Worm (Caenorhabditis elegans) whole organism, L4 larva: ENCODE data around the gene F10D7.10.

ENCODE experiments used
- F26F4.8 ChIP-seq: fragments of 200-800 bp; sonication (Bioruptor generic); conservative IDR thresholded peaks from 2 replicates; pipeline ENCODE4 v1.3.6; 2022; ENCODE audit warnings: missing genetic modification characterization, missing compliant biosample characterization
- Y75B8A.6 ChIP-seq: fragments of 200-800 bp; sonication (Bioruptor generic); IDR thresholded peaks from 2 replicates; pipeline ENCODE4 v1.3.6; 2022; ENCODE audit warnings: missing genetic modification reagents, missing genetic modification characterization, missing compliant biosample characterization
- ZK546.5 ChIP-seq, 2 experiments: sonication (generic microtip); optimal IDR thresholded peaks; 2 replicates each; lab custom pipeline; 2017; ENCODE audit warnings: missing biosample characterization in 2 of 2, missing genetic modification characterization in 2 of 2
- aha-1 ChIP-seq: fragments of 150-350 bp; peaks from one replicate; lab custom pipeline; 2014; ENCODE audit warnings: missing biosample characterization, missing genetic modification characterization
- arid-1 ChIP-seq: fragments of 200-800 bp; sonication (Bioruptor generic); conservative IDR thresholded peaks from 2 replicates; pipeline ENCODE4 v1.3.6; 2022; ENCODE audit warnings: missing genetic modification reagents, missing genetic modification characterization, missing compliant biosample characterization
- ceh-20 ChIP-seq: fragments of 200-800 bp; sonication (Bioruptor generic); IDR thresholded peaks from 2 replicates; pipeline ENCODE4 v1.3.6; 2022; ENCODE audit warnings: missing genetic modification reagents, missing genetic modification characterization, missing compliant biosample characterization
- ceh-28 ChIP-seq: fragments of 150-350 bp; optimal IDR thresholded peaks from 2 replicates; lab custom pipeline; 2014; ENCODE audit warnings: missing biosample characterization, missing genetic modification reagents, missing genetic modification characterization
- ctbp-1 ChIP-seq: fragments of 200-800 bp; sonication (Bioruptor generic); IDR thresholded peaks from 2 replicates; pipeline ENCODE4 v1.3.6; 2022; ENCODE audit warnings: missing genetic modification reagents, missing genetic modification characterization, missing compliant biosample characterization
- daf-19 ChIP-seq: fragments of 200-800 bp; sonication (Bioruptor generic); conservative IDR thresholded peaks from 2 replicates; pipeline ENCODE4 v1.3.6; 2022; ENCODE audit warnings: missing genetic modification characterization, missing compliant biosample characterization
- dmd-6 ChIP-seq: fragments of 200-800 bp; sonication (Bioruptor generic); IDR thresholded peaks from 2 replicates; pipeline ENCODE4 v1.3.6; 2022; ENCODE audit warnings: missing genetic modification reagents, missing genetic modification characterization, missing compliant biosample characterization
- dmd-9 ChIP-seq: fragments of 200-800 bp; sonication (Bioruptor generic); IDR thresholded peaks from 2 replicates; pipeline ENCODE4 v1.3.6; 2022; ENCODE audit warnings: missing genetic modification reagents, missing genetic modification characterization, missing compliant biosample characterization
- dpl-1 ChIP-seq: fragments of 150-350 bp; optimal IDR thresholded peaks from 2 replicates; lab custom pipeline; 2014; ENCODE audit warnings: missing biosample characterization, missing genetic modification reagents, missing genetic modification characterization
- duxl-1 ChIP-seq: sonication (generic microtip); optimal IDR thresholded peaks from 2 replicates; lab custom pipeline; 2016; ENCODE audit warnings: mild to moderate bottlenecking, missing genetic modification characterization, moderate library complexity, missing compliant biosample characterization; ENCODE audit not compliant: poor library complexity
- egl-43 ChIP-seq: fragments of 200-800 bp; sonication (Bioruptor generic); IDR thresholded peaks from 2 replicates; pipeline ENCODE4 v1.3.6; 2022; ENCODE audit warnings: missing genetic modification reagents, missing genetic modification characterization, missing compliant biosample characterization
- fos-1 ChIP-seq: fragments of 150-350 bp; optimal IDR thresholded peaks from 2 replicates; lab custom pipeline; 2014; ENCODE audit warnings: missing biosample characterization, missing genetic modification characterization
- hif-1 ChIP-seq, 2 experiments: sonication (generic microtip); optimal IDR thresholded peaks; 2 replicates each; lab custom pipeline; 2016 to 2017; ENCODE audit warnings: missing compliant biosample characterization in 2 of 2, missing genetic modification characterization in 2 of 2, missing genetic modification reagents in 2 of 2, missing genotype in 2 of 2, mild to moderate bottlenecking in 1 of 2
- hlh-11 ChIP-seq: fragments of 200-800 bp; sonication (Bioruptor generic); optimal IDR thresholded peaks from 2 replicates; lab custom pipeline; 2018; ENCODE audit warnings: mild to moderate bottlenecking, missing genetic modification characterization, missing compliant biosample characterization
- hlh-30 ChIP-seq: sonication (generic microtip); optimal IDR thresholded peaks from 2 replicates; lab custom pipeline; 2017; ENCODE audit warnings: antibody characterized with exemption, mild to moderate bottlenecking, missing genetic modification characterization, missing compliant biosample characterization; ENCODE audit not compliant: insufficient read depth
- hmg-1.1 ChIP-seq: fragments of 200-800 bp; sonication (Bioruptor generic); IDR thresholded peaks from 2 replicates; pipeline ENCODE4 v1.3.6; 2022; ENCODE audit warnings: missing genetic modification reagents, missing genetic modification characterization, missing compliant biosample characterization
- lim-7 ChIP-seq: fragments of 200-800 bp; sonication (Bioruptor generic); IDR thresholded peaks from 2 replicates; pipeline ENCODE4 v1.3.6; 2022; ENCODE audit warnings: missing genetic modification characterization, missing compliant biosample characterization
- lin-15B ChIP-seq: fragments of 150-350 bp; sonication (generic microtip); optimal IDR thresholded peaks from 3 replicates; lab custom pipeline; 2014; ENCODE audit warnings: missing biosample characterization, missing genetic modification characterization
- lin-29 ChIP-seq: fragments of 200-800 bp; sonication (Bioruptor generic); IDR thresholded peaks from 2 replicates; pipeline ENCODE4 v1.3.6; 2022; ENCODE audit warnings: missing genetic modification reagents, missing genetic modification characterization, missing compliant biosample characterization
- lsy-2 ChIP-seq, 2 experiments: fragments of 150-350 bp in 1 of 2; sonication (generic microtip) in 1 of 2; optimal IDR thresholded peaks; 2 replicates each; lab custom pipeline; 2014 to 2017; ENCODE audit warnings: missing biosample characterization in 2 of 2, missing genetic modification characterization in 2 of 2
- madf-9 ChIP-seq: fragments of 200-800 bp; sonication (Bioruptor generic); conservative IDR thresholded peaks from 2 replicates; pipeline ENCODE4 v1.3.6; 2022; ENCODE audit warnings: missing genetic modification reagents, missing genetic modification characterization, missing compliant biosample characterization
- mep-1 ChIP-seq: fragments of 150-350 bp; sonication (generic microtip); optimal IDR thresholded peaks from 3 replicates; lab custom pipeline; 2014; ENCODE audit warnings: missing biosample characterization, missing genetic modification characterization
- mes-2 ChIP-seq: sonication (generic microtip); optimal IDR thresholded peaks from 2 replicates; lab custom pipeline; 2016; ENCODE audit warnings: missing genotype, mild to moderate bottlenecking, missing genetic modification characterization, missing compliant biosample characterization; ENCODE audit not compliant: poor library complexity, severe bottlenecking
- mxl-2 ChIP-seq: fragments of 200-800 bp; sonication (Bioruptor generic); conservative IDR thresholded peaks from 2 replicates; pipeline ENCODE4 v1.3.6; 2022; ENCODE audit warnings: missing genetic modification reagents, missing genetic modification characterization, missing compliant biosample characterization
- mxl-3 ChIP-seq: fragments of 200-800 bp; sonication (Bioruptor generic); optimal IDR thresholded peaks from 2 replicates; lab custom pipeline; 2018; ENCODE audit warnings: mild to moderate bottlenecking, missing genetic modification characterization, missing compliant biosample characterization
- nhr-102 ChIP-seq: sonication (generic microtip); optimal IDR thresholded peaks from 2 replicates; lab custom pipeline; 2016; ENCODE audit warnings: mild to moderate bottlenecking, missing genetic modification characterization, moderate library complexity, missing compliant biosample characterization
- nhr-237 ChIP-seq: sonication (generic microtip); optimal IDR thresholded peaks from 2 replicates; lab custom pipeline; 2017; ENCODE audit warnings: missing biosample characterization, missing genetic modification characterization
- nhr-42 ChIP-seq: fragments of 200-800 bp; sonication (Bioruptor generic); IDR thresholded peaks from 2 replicates; pipeline ENCODE4 v1.3.6; 2022; ENCODE audit warnings: missing genetic modification characterization, missing compliant biosample characterization
- nhr-48 ChIP-seq: sonication (generic microtip); optimal IDR thresholded peaks from 2 replicates; lab custom pipeline; 2016; ENCODE audit warnings: mild to moderate bottlenecking, missing genetic modification characterization, missing compliant biosample characterization
- nhr-6 ChIP-seq: fragments of 150-350 bp; optimal IDR thresholded peaks from 2 replicates; lab custom pipeline; 2014; ENCODE audit warnings: missing biosample characterization, missing genetic modification characterization
- nhr-76 ChIP-seq: fragments of 150-350 bp; optimal IDR thresholded peaks from 2 replicates; lab custom pipeline; 2014; ENCODE audit warnings: missing biosample characterization, missing genetic modification characterization
- pha-4 ChIP-seq, 2 experiments: fragments of 150-350 bp in 1 of 2; fragments of 200-800 bp in 1 of 2; sonication (Bioruptor generic) in 1 of 2; IDR thresholded peaks in 1 of 2; optimal IDR thresholded peaks in 1 of 2; 2 replicates each; pipeline versions ENCODE4 v1.3.6 to Lab custom; 2014 to 2022; ENCODE audit warnings: missing genetic modification characterization in 2 of 2, missing genetic modification reagents in 2 of 2, missing biosample characterization in 1 of 2, missing compliant biosample characterization in 1 of 2
- pqm-1 ChIP-seq: sonication (generic microtip); optimal IDR thresholded peaks from 2 replicates; lab custom pipeline; 2017; ENCODE audit warnings: missing biosample characterization, missing genetic modification characterization
- snpc-1.2 ChIP-seq: fragments of 200-800 bp; sonication (Bioruptor generic); IDR thresholded peaks from 2 replicates; pipeline ENCODE4 v1.3.6; 2022; ENCODE audit warnings: missing genetic modification reagents, missing genetic modification characterization, missing compliant biosample characterization
- spr-1 ChIP-seq: sonication (generic microtip); optimal IDR thresholded peaks from 2 replicates; lab custom pipeline; 2016; ENCODE audit warnings: mild to moderate bottlenecking, missing genetic modification characterization, missing compliant biosample characterization
- spr-3 ChIP-seq: fragments of 200-800 bp; sonication (Bioruptor generic); optimal IDR thresholded peaks from 2 replicates; lab custom pipeline; 2018; ENCODE audit warnings: mild to moderate bottlenecking, missing genetic modification characterization, missing compliant biosample characterization
- unc-62 ChIP-seq, 3 experiments: fragments of 150-350 bp in 1 of 3; sonication (generic microtip); optimal IDR thresholded peaks in 2 of 3; peaks in 1 of 3; 1 replicate in 1 of 3; 2 replicates in 2 of 3; lab custom pipeline; 2014 to 2017; ENCODE audit warnings: missing biosample characterization in 3 of 3, missing genetic modification characterization in 3 of 3, missing genetic modification reagents in 3 of 3, missing genotype in 1 of 3
- zag-1 ChIP-seq: fragments of 150-350 bp; optimal IDR thresholded peaks from 2 replicates; lab custom pipeline; 2014; ENCODE audit warnings: missing biosample characterization, missing genetic modification characterization
- zip-11 ChIP-seq: fragments of 200-800 bp; sonication (Bioruptor generic); IDR thresholded peaks from 2 replicates; pipeline ENCODE4 v1.3.6; 2022; ENCODE audit warnings: missing genetic modification characterization, missing compliant biosample characterization

F10D7.10 gene

DNA sequence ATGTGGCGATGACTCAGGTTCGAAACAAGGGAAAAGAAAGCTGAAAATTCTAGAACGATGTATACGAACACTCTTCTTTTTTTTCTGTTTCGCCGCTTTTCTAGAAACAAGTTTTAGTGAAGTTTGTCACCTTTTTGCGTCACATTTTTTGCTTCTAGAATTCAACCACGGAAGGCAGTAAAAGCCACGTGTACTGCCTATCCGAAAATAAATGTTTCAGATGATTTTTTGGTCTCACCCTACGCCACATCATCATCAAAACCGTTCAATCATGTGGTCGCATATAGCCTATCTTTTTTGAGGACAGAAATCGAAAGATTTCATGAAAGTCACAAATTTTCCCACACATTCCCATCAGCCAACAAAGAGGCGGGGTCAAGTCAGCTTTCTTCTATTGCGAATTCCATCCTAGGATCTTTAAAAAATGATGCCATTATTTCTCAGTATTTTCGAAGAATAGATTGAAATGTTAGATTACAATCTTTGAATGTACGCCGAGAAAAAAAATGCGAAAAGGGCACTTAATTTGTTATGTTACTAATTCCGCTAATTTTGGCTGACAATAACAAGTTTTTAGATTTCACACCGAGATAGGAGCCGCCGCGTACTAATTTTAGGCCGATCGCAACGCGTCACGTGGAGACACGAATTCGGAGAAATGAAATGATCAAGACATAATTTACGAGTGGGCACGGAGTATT is 44.5 kb upstream of the F10D7.10 start (continued):
- TF ChIP-seq lsy-2 (tag; optimal IDR thresholded peaks at IDR 0.05; lab: Kevin White, UChicago) (no peak), Y75B8A.6 (GFP tag; lab: Robert Waterston, UW) (no peak), snpc-1.2 (GFP tag; lab: Robert Waterston, UW) (no peak), ZK546.5 (tag; optimal IDR thresholded peaks at IDR 0.05; lab: Kevin White, UChicago) (no peak), pha-4 (GFP tag; IDR thresholded peaks at IDR 0.05; lab: Robert Waterston, UW) (no peak), pha-4 (tag; optimal IDR thresholded peaks at IDR 0.05; lab: Kevin White, UChicago) (no peak), dmd-9 (GFP tag; lab: Robert Waterston, UW) (no peak), ceh-20 (GFP tag; lab: Robert Waterston, UW) (0 out of 2 replicates have a peak, but pooled peaks have one; percentile 10), hif-1 (tag; optimal IDR thresholded peaks at IDR 0.05; lab: Kevin White, UChicago) (no peak), arid-1 (no peak), duxl-1 (tag; lab: Kevin White, UChicago) (no peak), aha-1 (tag; lab: Kevin White, UChicago) (peak; percentile 44), daf-19 (no peak), spr-3 (GFP tag; lab: Kevin White, UChicago) (no peak), egl-43 (GFP tag; lab: Robert Waterston, UW) (no peak), lin-15B (tag; lab: Kevin White, UChicago) (no peak), mep-1 (tag; lab: Kevin White, UChicago) (peak; percentile 9), unc-62 (GFP tag; optimal IDR thresholded peaks at IDR 0.05 in 1 of 2; lab: Kevin White, UChicago) (no peak), unc-62 (tag; optimal IDR thresholded peaks at IDR 0.05; lab: Kevin White, UChicago) (no peak), zag-1 (tag; lab: Kevin White, UChicago) (no peak), lim-7 (GFP tag; lab: Robert Waterston, UW) (no peak), ceh-28 (no peak), madf-9 (no peak), hlh-30 (tag; lab: Kevin White, UChicago) (peak; percentile 77), zip-11 (GFP tag; lab: Robert Waterston, UW) (no peak), mxl-3 (peak; percentile 52), spr-1 (no peak), hmg-1.1 (no peak), fos-1 (no peak), mes-2 (tag; lab: Kevin White, UChicago) (no peak), pqm-1 (no peak), nhr-48 (peak; percentile 56)

DNA sequence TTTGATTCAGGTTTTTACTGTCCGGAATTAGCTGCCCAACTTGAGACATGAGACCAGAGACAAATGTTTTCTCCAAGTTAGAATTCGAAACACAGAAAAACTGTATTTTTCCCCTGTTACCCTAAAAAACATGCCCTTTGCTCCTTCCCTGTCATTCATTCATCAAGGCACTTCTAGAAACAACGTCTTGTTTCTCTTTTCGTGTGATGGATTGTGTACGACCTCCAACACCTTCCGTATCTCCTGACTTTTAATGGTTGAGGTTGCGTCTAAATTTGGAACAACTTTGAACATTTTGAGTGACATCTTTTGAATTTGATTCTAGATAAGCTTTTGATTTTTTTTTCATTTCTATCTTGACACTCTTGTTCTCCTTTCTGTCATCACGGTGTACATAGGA is 43.0 kb upstream of the F10D7.10 start:
- TF ChIP-seq hmg-1.1 (no peak), nhr-76 (no peak), nhr-237 (tag; lab: Kevin White, UChicago) (no peak), unc-62 (GFP tag; optimal IDR thresholded peaks at IDR 0.05 in 1 of 2; lab: Kevin White, UChicago) (peak in 1 of 2 experiments; percentile 91), unc-62 (tag; optimal IDR thresholded peaks at IDR 0.05; lab: Kevin White, UChicago) (no peak), spr-3 (GFP tag; lab: Kevin White, UChicago) (no peak), F26F4.8 (GFP tag; lab: Robert Waterston, UW) (no peak), nhr-102 (tag; lab: Kevin White, UChicago) (no peak), ctbp-1 (GFP tag; lab: Robert Waterston, UW) (no peak), ZK546.5 (tag; optimal IDR thresholded peaks at IDR 0.05; lab: Kevin White, UChicago) (no peak), lin-29 (GFP tag; lab: Robert Waterston, UW) (no peak), dpl-1 (GFP tag; lab: Kevin White, UChicago) (no peak), dmd-6 (no peak), hlh-30 (tag; lab: Kevin White, UChicago) (peak; percentile 41), mxl-3 (no peak), nhr-42 (GFP tag; lab: Robert Waterston, UW) (no peak), nhr-6 (tag; lab: Kevin White, UChicago) (no peak), mxl-2 (GFP tag; lab: Robert Waterston, UW) (no peak), hlh-11 (tag; lab: Kevin White, UChicago) (peak; percentile 11), madf-9 (no peak)
